Worm (Caenorhabditis elegans) whole organism, L2 larva: ENCODE results near the gene fkb-1.

Experiments used
- R02D3.7 ChIP-seq: fragments of 150-350 bp; optimal IDR thresholded peaks from 2 replicates; lab custom pipeline; 2014; ENCODE audit warnings: missing biosample characterization, missing genetic modification characterization
- blmp-1 ChIP-seq: sonication (generic microtip); optimal IDR thresholded peaks from 2 replicates; lab custom pipeline; 2017; ENCODE audit warnings: missing genetic modification characterization, mild to moderate bottlenecking, missing compliant biosample characterization, antibody characterized with exemption, moderate library complexity; ENCODE audit not compliant: insufficient read depth
- ceh-16 ChIP-seq: fragments of 150-350 bp; optimal IDR thresholded peaks from 2 replicates; lab custom pipeline; 2014; ENCODE audit warnings: missing biosample characterization, missing genetic modification characterization
- crh-2 ChIP-seq: sonication (generic microtip); optimal IDR thresholded peaks from 2 replicates; lab custom pipeline; 2017; ENCODE audit warnings: missing biosample characterization, missing genetic modification characterization
- lsy-2 ChIP-seq, 2 experiments: fragments of 150-350 bp in 1 of 2; sonication (generic microtip) in 1 of 2; optimal IDR thresholded peaks; 2 replicates each; lab custom pipeline; 2014 to 2017; ENCODE audit warnings: missing biosample characterization in 2 of 2, missing genetic modification characterization in 2 of 2
- nhr-11 ChIP-seq: fragments of 150-350 bp; optimal IDR thresholded peaks from 2 replicates; lab custom pipeline; 2014; ENCODE audit warnings: missing biosample characterization, missing genetic modification characterization
- nhr-6 ChIP-seq: fragments of 150-350 bp; optimal IDR thresholded peaks from 2 replicates; lab custom pipeline; 2014; ENCODE audit warnings: missing biosample characterization, missing genetic modification characterization
- snpc-4 ChIP-seq: fragments of 150-350 bp; optimal IDR thresholded peaks from 2 replicates; lab custom pipeline; 2014; ENCODE audit warnings: missing biosample characterization, missing genetic modification characterization
- unc-62 ChIP-seq: fragments of 150-350 bp; optimal IDR thresholded peaks from 2 replicates; lab custom pipeline; 2014; ENCODE audit warnings: missing biosample characterization, missing genetic modification reagents, missing genetic modification characterization
- ztf-1 ChIP-seq: fragments of 200-800 bp; sonication (Bioruptor generic); conservative IDR thresholded peaks from 2 replicates; pipeline ENCODE4 v1.3.6; 2022; ENCODE audit warnings: missing genetic modification characterization, missing compliant biosample characterization
- ztf-11 ChIP-seq: sonication (generic microtip); optimal IDR thresholded peaks from 2 replicates; lab custom pipeline; 2017; ENCODE audit warnings: missing biosample characterization, missing genetic modification characterization
- ztf-4 ChIP-seq: fragments of 150-350 bp; optimal IDR thresholded peaks from 2 replicates; lab custom pipeline; 2014; ENCODE audit warnings: missing biosample characterization, missing genetic modification characterization

ce11 chrIV:11006868-11007267 is 29.5 kb upstream of the fkb-1 start:
- TF ChIP-seq unc-62 (GFP tag; lab: Kevin White, UChicago) (no peak), ztf-11 (no peak), nhr-6 (no peak), snpc-4 (tag; lab: Kevin White, UChicago) (no peak), ceh-16 (tag; lab: Kevin White, UChicago) (no peak), nhr-11 (no peak), ztf-4 (no peak), ztf-1 (GFP tag; lab: Robert Waterston, UW) (no peak), crh-2 (no peak), R02D3.7 (tag; lab: Kevin White, UChicago) (no peak), blmp-1 (tag; lab: Kevin White, UChicago) (no peak), lsy-2 (tag; optimal IDR thresholded peaks at IDR 0.05; lab: Kevin White, UChicago) (no peak)
